Fruit fly (Drosophila melanogaster) whole organism, embryonic: ENCODE data around the gene Jon66Cii.
A peak's percentile ranks its signal among the peaks of the same experiment; 100 is the strongest.

Experiments used
- CG10274 ChIP-seq: fragments of 200-800 bp; sonication (Bioruptor generic); optimal IDR thresholded peaks from 3 replicates; lab custom pipeline; 2017; ENCODE audit warnings: missing biosample characterization, mild to moderate bottlenecking, missing genetic modification characterization
- CG10654 ChIP-seq: fragments of 200-800 bp; sonication (Bioruptor generic); optimal IDR thresholded peaks from 2 replicates; lab custom pipeline; 2016; ENCODE audit warnings: missing biosample characterization, missing genetic modification characterization
- CG11696 ChIP-seq: fragments of 200-800 bp; sonication (Bioruptor generic); IDR thresholded peaks from 2 replicates; pipeline ENCODE4 v1.3.6; 2022; ENCODE audit warnings: missing biosample characterization, missing genetic modification characterization
- CG12071 ChIP-seq: fragments of 200-800 bp; sonication (Bioruptor generic); optimal IDR thresholded peaks from 3 replicates; lab custom pipeline; 2018; ENCODE audit warnings: missing biosample characterization, mild to moderate bottlenecking, missing genetic modification characterization
- CG1233 ChIP-seq: fragments of 200-800 bp; sonication (Bioruptor generic); optimal IDR thresholded peaks from 4 replicates; lab custom pipeline; 2018; ENCODE audit warnings: missing biosample characterization, mild to moderate bottlenecking, missing genetic modification characterization
- CG12744 ChIP-seq: fragments of 200-800 bp; sonication (Bioruptor generic); optimal IDR thresholded peaks from 2 replicates; lab custom pipeline; 2016; ENCODE audit warnings: missing biosample characterization, missing genetic modification characterization
- CG12769 ChIP-seq: fragments of 200-800 bp; sonication (Bioruptor generic); optimal IDR thresholded peaks from 2 replicates; lab custom pipeline; 2019; ENCODE audit warnings: missing biosample characterization, mild to moderate bottlenecking, missing genetic modification characterization, moderate library complexity
- CG13287 ChIP-seq: fragments of 200-800 bp; sonication (Bioruptor generic); IDR thresholded peaks from 2 replicates; pipeline ENCODE4 v1.3.6; 2022; ENCODE audit warnings: missing biosample characterization, missing genetic modification characterization; ENCODE audit not compliant: partially characterized antibody
- CG14710 ChIP-seq: fragments of 200-800 bp; sonication (Bioruptor generic); optimal IDR thresholded peaks from 3 replicates; lab custom pipeline; 2019; ENCODE audit warnings: missing biosample characterization, mild to moderate bottlenecking, missing genetic modification characterization, moderate library complexity
- CG18599 ChIP-seq: fragments of 200-800 bp; sonication (Bioruptor generic); optimal IDR thresholded peaks from 3 replicates; lab custom pipeline; 2017; ENCODE audit warnings: missing biosample characterization, missing genetic modification characterization, mild to moderate bottlenecking, moderate library complexity, missing genetic modification reagents
- CG2120 ChIP-seq: fragments of 200-800 bp; sonication (Bioruptor generic); optimal IDR thresholded peaks from 3 replicates; lab custom pipeline; 2016; ENCODE audit warnings: missing biosample characterization, missing genetic modification characterization
- CG30020 ChIP-seq: fragments of 200-800 bp; optimal IDR thresholded peaks from 2 replicates; lab custom pipeline; 2019; ENCODE audit warnings: missing biosample characterization, mild to moderate bottlenecking, missing genetic modification characterization, moderate library complexity
- CG3281 ChIP-seq: fragments of 200-800 bp; sonication (Bioruptor generic); optimal IDR thresholded peaks from 3 replicates; lab custom pipeline; 2017; ENCODE audit warnings: missing biosample characterization, mild to moderate bottlenecking, missing genetic modification characterization
- CG3847 ChIP-seq: fragments of 200-800 bp; sonication (Bioruptor generic); IDR thresholded peaks from 2 replicates; pipeline ENCODE4 v1.3.6; 2022; ENCODE audit warnings: missing biosample characterization, missing genetic modification characterization
- CG4707 ChIP-seq: fragments of 200-800 bp; sonication (Bioruptor generic); optimal IDR thresholded peaks from 2 replicates; lab custom pipeline; 2018; ENCODE audit warnings: missing biosample characterization, mild to moderate bottlenecking, missing genetic modification characterization, moderate library complexity
- CG5180 ChIP-seq: fragments of 200-800 bp; sonication (Bioruptor generic); optimal IDR thresholded peaks from 3 replicates; lab custom pipeline; 2017; ENCODE audit warnings: missing biosample characterization, missing genetic modification characterization, mild to moderate bottlenecking, moderate library complexity, missing genetic modification reagents
- CG6254 ChIP-seq: fragments of 200-800 bp; sonication (Bioruptor generic); optimal IDR thresholded peaks from 3 replicates; lab custom pipeline; 2017; ENCODE audit warnings: mild to moderate bottlenecking, missing biosample characterization, missing genetic modification reagents, missing genetic modification characterization
- CG7357 ChIP-seq: fragments of 200-800 bp; sonication (Bioruptor generic); IDR thresholded peaks from 3 replicates; pipeline ENCODE4 v1.3.6; 2022; ENCODE audit warnings: missing biosample characterization, missing genetic modification characterization
- CG7372 ChIP-seq: fragments of 200-800 bp; sonication (Bioruptor generic); IDR thresholded peaks from 2 replicates; pipeline ENCODE4 v1.3.6; 2022; ENCODE audit warnings: missing biosample characterization, missing genetic modification characterization
- CHES-1-like ChIP-seq: fragments of 200-800 bp; sonication (Bioruptor generic); optimal IDR thresholded peaks from 2 replicates; lab custom pipeline; 2016; ENCODE audit warnings: missing biosample characterization, missing genetic modification characterization
- Camta ChIP-seq: fragments of 200-800 bp; sonication (Bioruptor generic); optimal IDR thresholded peaks from 2 replicates; lab custom pipeline; 2016; ENCODE audit warnings: missing biosample characterization, missing genetic modification characterization
- Chrac-16 ChIP-seq: fragments of 200-800 bp; sonication (Bioruptor generic); optimal IDR thresholded peaks from 3 replicates; lab custom pipeline; 2016; ENCODE audit warnings: missing biosample characterization, missing genetic modification characterization
- D19A ChIP-seq: fragments of 200-800 bp; optimal IDR thresholded peaks from 3 replicates; lab custom pipeline; 2019; ENCODE audit warnings: missing biosample characterization, mild to moderate bottlenecking, missing genetic modification characterization, moderate library complexity
- H2.0 ChIP-seq: fragments of 200-800 bp; sonication (Bioruptor generic); IDR thresholded peaks from 2 replicates; pipeline ENCODE4 v1.3.6; 2022; ENCODE audit warnings: missing biosample characterization, missing genetic modification characterization
- Opbp ChIP-seq: fragments of 200-800 bp; sonication (Bioruptor generic); IDR thresholded peaks from 3 replicates; pipeline ENCODE4 v1.3.6; 2022; ENCODE audit warnings: missing biosample characterization, missing genetic modification characterization; ENCODE audit not compliant: partially characterized antibody
- Rfx ChIP-seq: fragments of 200-800 bp; sonication (Bioruptor generic); IDR thresholded peaks from 2 replicates; pipeline ENCODE4 v1.3.6; 2022; ENCODE audit warnings: missing biosample characterization, missing genetic modification characterization
- Sox102F ChIP-seq: fragments of 200-800 bp; sonication (Bioruptor generic); optimal IDR thresholded peaks from 2 replicates; lab custom pipeline; 2018; ENCODE audit warnings: missing biosample characterization, mild to moderate bottlenecking, missing genetic modification characterization, moderate library complexity
- Vsx1 ChIP-seq: fragments of 200-800 bp; sonication (Bioruptor generic); optimal IDR thresholded peaks from 2 replicates; lab custom pipeline; 2017; ENCODE audit warnings: missing biosample characterization, mild to moderate bottlenecking, missing genetic modification characterization, missing genetic modification reagents
- br ChIP-seq: fragments of >200 bp; optimal IDR thresholded peaks from 2 replicates; lab custom pipeline; 2017
- cad ChIP-seq: fragments of >200 bp; optimal IDR thresholded peaks from 2 replicates; lab custom pipeline; 2017; ENCODE audit warnings: missing biosample characterization, missing genetic modification characterization
- ci ChIP-seq: fragments of 200-800 bp; sonication (Bioruptor generic); IDR thresholded peaks from 3 replicates; pipeline ENCODE4 v1.3.6; 2022; ENCODE audit warnings: missing biosample characterization, missing genetic modification characterization
- crc ChIP-seq: fragments of 200-800 bp; sonication (Bioruptor generic); optimal IDR thresholded peaks from 2 replicates; lab custom pipeline; 2016; ENCODE audit warnings: missing biosample characterization, missing genetic modification characterization
- croc ChIP-seq: fragments of 200-800 bp; sonication (Bioruptor generic); conservative IDR thresholded peaks from 3 replicates; pipeline ENCODE4 v1.3.6; 2022; ENCODE audit warnings: missing biosample characterization, missing genetic modification characterization
- dmrt11E ChIP-seq: fragments of 200-800 bp; sonication (Bioruptor generic); optimal IDR thresholded peaks from 3 replicates; lab custom pipeline; 2018; ENCODE audit warnings: missing biosample characterization, mild to moderate bottlenecking, missing genetic modification characterization, moderate library complexity
- ems ChIP-seq: fragments of 200-800 bp; sonication (Bioruptor generic); optimal IDR thresholded peaks from 3 replicates; lab custom pipeline; 2016; ENCODE audit warnings: missing biosample characterization, missing genetic modification characterization
- exex ChIP-seq: fragments of 200-800 bp; sonication (Bioruptor generic); optimal IDR thresholded peaks from 4 replicates; lab custom pipeline; 2018; ENCODE audit warnings: missing biosample characterization, mild to moderate bottlenecking, missing genetic modification characterization, moderate library complexity
- fd96Cb ChIP-seq: fragments of 200-800 bp; sonication (Bioruptor generic); optimal IDR thresholded peaks from 2 replicates; lab custom pipeline; 2018; ENCODE audit warnings: missing biosample characterization, mild to moderate bottlenecking, missing genetic modification characterization, moderate library complexity
- ham ChIP-seq: fragments of 200-800 bp; sonication (Bioruptor generic); IDR thresholded peaks from 2 replicates; pipeline ENCODE4 v1.3.6; 2022; ENCODE audit warnings: missing biosample characterization, missing genetic modification characterization
- hb ChIP-seq: fragments of 200-800 bp; sonication (Bioruptor generic); IDR thresholded peaks from 3 replicates; pipeline ENCODE4 v1.3.6; 2022; ENCODE audit warnings: missing biosample characterization, missing genetic modification characterization; ENCODE audit not compliant: partially characterized antibody
- her ChIP-seq: fragments of 200-800 bp; sonication (Bioruptor generic); optimal IDR thresholded peaks from 2 replicates; lab custom pipeline; 2016; ENCODE audit warnings: missing biosample characterization, missing genetic modification characterization
- ken ChIP-seq: fragments of 200-800 bp; sonication (Bioruptor generic); IDR thresholded peaks from 3 replicates; pipeline ENCODE4 v1.3.6; 2022; ENCODE audit warnings: missing biosample characterization, missing genetic modification characterization
- nerfin-1 ChIP-seq: fragments of 200-800 bp; sonication (Bioruptor generic); optimal IDR thresholded peaks from 3 replicates; lab custom pipeline; 2019; ENCODE audit warnings: missing biosample characterization, mild to moderate bottlenecking, missing genetic modification characterization, moderate library complexity
- onecut ChIP-seq: fragments of 200-800 bp; sonication (Bioruptor generic); IDR thresholded peaks from 2 replicates; pipeline ENCODE4 v1.3.6; 2022; ENCODE audit warnings: missing biosample characterization, missing genetic modification characterization
- otp ChIP-seq: fragments of 200-800 bp; sonication (Bioruptor generic); IDR thresholded peaks from 3 replicates; pipeline ENCODE4, ENCODE4 v1.3.6; 2022; ENCODE audit warnings: missing biosample characterization, missing genetic modification characterization
- pb ChIP-seq: fragments of 200-800 bp; sonication (Bioruptor generic); optimal IDR thresholded peaks from 3 replicates; lab custom pipeline; 2016; ENCODE audit warnings: missing biosample characterization, missing genetic modification characterization
- pho ChIP-seq: fragments of 200-800 bp; sonication (Bioruptor generic); optimal IDR thresholded peaks from 2 replicates; lab custom pipeline; 2016; ENCODE audit warnings: missing biosample characterization, missing genetic modification characterization
- scrt ChIP-seq: fragments of 200-800 bp; sonication (Bioruptor generic); optimal IDR thresholded peaks from 2 replicates; lab custom pipeline; 2018; ENCODE audit warnings: missing biosample characterization, mild to moderate bottlenecking, missing genetic modification characterization, moderate library complexity
- sd ChIP-seq: fragments of 200-800 bp; sonication (Bioruptor generic); optimal IDR thresholded peaks from 3 replicates; lab custom pipeline; 2018; ENCODE audit warnings: missing biosample characterization, mild to moderate bottlenecking, missing genetic modification characterization, moderate library complexity
- slou ChIP-seq: fragments of 200-800 bp; sonication (Bioruptor generic); optimal IDR thresholded peaks from 3 replicates; lab custom pipeline; 2016; ENCODE audit warnings: missing biosample characterization, missing genetic modification characterization
- sqz ChIP-seq: fragments of 200-800 bp; sonication (Bioruptor generic); optimal IDR thresholded peaks from 3 replicates; lab custom pipeline; 2018; ENCODE audit warnings: missing biosample characterization, mild to moderate bottlenecking, missing genetic modification characterization
- zen ChIP-seq: fragments of 200-800 bp; sonication (Bioruptor generic); optimal IDR thresholded peaks from 3 replicates; lab custom pipeline; 2018; ENCODE audit warnings: missing biosample characterization, mild to moderate bottlenecking, missing genetic modification characterization, moderate library complexity

Jon66Cii gene

DNA sequence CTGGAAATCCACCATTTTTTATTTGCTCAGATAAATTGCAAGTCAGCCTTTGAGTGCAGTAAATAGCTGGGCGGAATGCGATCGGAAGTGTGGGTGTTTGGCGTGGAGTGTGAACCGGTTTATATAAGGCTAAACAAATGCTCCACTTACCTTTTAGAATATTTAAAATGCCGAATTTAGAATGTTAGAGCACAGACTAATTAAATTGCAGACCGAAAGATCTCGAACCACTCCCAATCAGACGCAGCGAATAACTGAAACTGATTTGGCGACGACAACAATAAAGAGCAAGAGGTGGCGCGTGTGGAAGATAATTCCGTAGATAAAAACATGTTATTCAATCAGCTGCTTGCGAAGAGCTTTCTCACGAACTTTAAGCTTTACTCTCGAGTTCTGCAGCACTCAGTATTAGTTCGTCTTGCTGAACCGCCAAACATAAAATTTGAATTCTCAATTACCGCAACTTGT lies 32.8 kb downstream of the Jon66Cii start, which contains the start of gene Idh (continued):
- TF ChIP-seq CG3847 (GFP tag; lab: Robert Waterston, UW), result no peak
- TF ChIP-seq CG5180 (GFP tag; lab: Kevin White, UChicago), result no peak
- no peak for TF ChIP-seq onecut
- TF ChIP-seq CHES-1-like (GFP tag; lab: Kevin White, UChicago), result peak; percentile 1
- TF ChIP-seq CG18599 (GFP tag; lab: Kevin White, UChicago), result peak; percentile 12
- TF ChIP-seq CG1233 (GFP tag; lab: Kevin White, UChicago), result no peak
- TF ChIP-seq CG12769 (tag; lab: Kevin White, UChicago), result no peak
- TF ChIP-seq CG12071 (GFP tag; lab: Kevin White, UChicago), result peak; percentile 41
- no peak for TF ChIP-seq slou
- peak; percentile 58; the same call in 2 of the 3 replicates for TF ChIP-seq ci (GFP tag; lab: Robert Waterston, UW)
- TF ChIP-seq br (lab: Kevin White, UChicago), result no peak
- TF ChIP-seq nerfin-1 (tag; lab: Kevin White, UChicago), result no peak
- TF ChIP-seq sd, result peak; percentile 72
- TF ChIP-seq Camta, result no peak
- TF ChIP-seq dmrt11E, result no peak
- no peak for TF ChIP-seq H2.0
- TF ChIP-seq sqz (GFP tag; lab: Kevin White, UChicago), result no peak
- peak; percentile 64 for TF ChIP-seq Vsx1 (GFP tag; lab: Kevin White, UChicago)
- TF ChIP-seq CG11696 (GFP tag; lab: Robert Waterston, UW), result no peak
- no peak for TF ChIP-seq croc
- TF ChIP-seq Rfx, result peak; percentile 52; the same call in 1 of the 2 replicates
- TF ChIP-seq ham, result no peak
- peak; percentile 42 for TF ChIP-seq CG3281 (GFP tag; lab: Kevin White, UChicago)
- TF ChIP-seq CG10654, result no peak
- TF ChIP-seq CG2120 (GFP tag; lab: Kevin White, UChicago), result peak; percentile 23
- TF ChIP-seq crc (GFP tag; lab: Kevin White, UChicago), result no peak
- peak; percentile 46 for TF ChIP-seq exex (tag; lab: Kevin White, UChicago)
- TF ChIP-seq Chrac-16 (GFP tag; lab: Kevin White, UChicago), result no peak
- no peak for TF ChIP-seq CG30020 (tag; lab: Kevin White, UChicago)
- TF ChIP-seq scrt (GFP tag; lab: Kevin White, UChicago), result peak; percentile 48
- no peak for TF ChIP-seq D19A
- TF ChIP-seq fd96Cb (tag; lab: Kevin White, UChicago), result no peak
- TF ChIP-seq CG7372 (GFP tag; lab: Robert Waterston, UW), result no peak
- TF ChIP-seq ken (GFP tag; lab: Robert Waterston, UW), result peak; percentile 38; the same call in 1 of the 3 replicates
- no peak for TF ChIP-seq CG6254
- TF ChIP-seq her (GFP tag; lab: Kevin White, UChicago), result no peak
- peak; percentile 30 for TF ChIP-seq Sox102F (GFP tag; lab: Kevin White, UChicago)
- 0 out of 3 replicates have a peak, but pooled peaks have one; percentile 29 for TF ChIP-seq Opbp (GFP tag; lab: Robert Waterston, UW)
- no peak for TF ChIP-seq CG12744 (GFP tag; lab: Kevin White, UChicago)
- TF ChIP-seq zen (tag; lab: Kevin White, UChicago), result no peak
- no peak for TF ChIP-seq CG7357 (GFP tag; lab: Robert Waterston, UW)
- TF ChIP-seq cad (GFP tag; lab: Kevin White, UChicago), result no peak
- TF ChIP-seq otp, result no peak
- no peak for TF ChIP-seq pb
- TF ChIP-seq CG10274, result no peak
- no peak for TF ChIP-seq hb (GFP tag; lab: Robert Waterston, UW)
- TF ChIP-seq ems (GFP tag; lab: Kevin White, UChicago), result no peak
- no peak for TF ChIP-seq CG4707 (GFP tag; lab: Kevin White, UChicago)
- peak; percentile 74 for TF ChIP-seq CG13287 (GFP tag; lab: Robert Waterston, UW)
- no peak for TF ChIP-seq CG14710 (tag; lab: Kevin White, UChicago)
- no peak for TF ChIP-seq pho (GFP tag; lab: Kevin White, UChicago)
